Fruit fly (Drosophila melanogaster) whole organism, embryonic: ENCODE results near the gene CG5326.

Experiments
- Ada2b ChIP-seq: fragments of 200-800 bp; sonication (Bioruptor generic); IDR thresholded peaks from 2 replicates; pipeline ENCODE4 v1.3.6; 2022; ENCODE audit warnings: missing biosample characterization, missing genetic modification characterization
- Adf1 ChIP-seq: fragments of 200-800 bp; sonication (Bioruptor generic); IDR thresholded peaks from 2 replicates; pipeline ENCODE4 v1.3.6; 2022; ENCODE audit warnings: missing biosample characterization, missing genetic modification characterization
- Atf-2 ChIP-seq: fragments of 200-800 bp; sonication (Bioruptor generic); optimal IDR thresholded peaks from 2 replicates; lab custom pipeline; 2016; ENCODE audit warnings: missing biosample characterization, missing genetic modification characterization
- B-H1 ChIP-seq: fragments of 200-800 bp; sonication (Bioruptor generic); IDR thresholded peaks from 3 replicates; pipeline ENCODE4 v1.3.6; 2022; ENCODE audit warnings: missing biosample characterization, missing genetic modification characterization
- Blimp-1 ChIP-seq: fragments of 200-800 bp; sonication (Bioruptor generic); optimal IDR thresholded peaks from 3 replicates; lab custom pipeline; 2018; ENCODE audit warnings: missing biosample characterization, missing genetic modification characterization, mild to moderate bottlenecking, moderate library complexity, missing genetic modification reagents
- CG10543 ChIP-seq: fragments of 200-800 bp; sonication (Bioruptor generic); optimal IDR thresholded peaks from 3 replicates; lab custom pipeline; 2017; ENCODE audit warnings: missing biosample characterization, mild to moderate bottlenecking, missing genetic modification characterization, moderate library complexity
- CG12071 ChIP-seq: fragments of 200-800 bp; sonication (Bioruptor generic); optimal IDR thresholded peaks from 3 replicates; lab custom pipeline; 2018; ENCODE audit warnings: missing biosample characterization, mild to moderate bottlenecking, missing genetic modification characterization
- CG1233 ChIP-seq: fragments of 200-800 bp; sonication (Bioruptor generic); optimal IDR thresholded peaks from 4 replicates; lab custom pipeline; 2018; ENCODE audit warnings: missing biosample characterization, mild to moderate bottlenecking, missing genetic modification characterization
- CG12769 ChIP-seq: fragments of 200-800 bp; sonication (Bioruptor generic); optimal IDR thresholded peaks from 2 replicates; lab custom pipeline; 2019; ENCODE audit warnings: missing biosample characterization, mild to moderate bottlenecking, missing genetic modification characterization, moderate library complexity
- CG14441 ChIP-seq: fragments of 200-800 bp; sonication (Bioruptor generic); IDR thresholded peaks from 2 replicates; pipeline ENCODE4 v1.3.6; 2022; ENCODE audit warnings: missing biosample characterization, missing genetic modification characterization
- CG14667 ChIP-seq: fragments of 200-800 bp; sonication (Bioruptor generic); IDR thresholded peaks from 2 replicates; pipeline ENCODE4 v1.3.6; 2022; ENCODE audit warnings: missing biosample characterization, missing genetic modification characterization
- CG15011 ChIP-seq: fragments of 200-800 bp; sonication (Bioruptor generic); optimal IDR thresholded peaks from 3 replicates; lab custom pipeline; 2018; ENCODE audit warnings: missing biosample characterization, mild to moderate bottlenecking, missing genetic modification characterization
- CG17829 ChIP-seq: fragments of 200-800 bp; optimal IDR thresholded peaks from 2 replicates; lab custom pipeline; 2019; ENCODE audit warnings: missing biosample characterization, mild to moderate bottlenecking, missing genetic modification characterization, moderate library complexity
- CG31388 ChIP-seq: fragments of 200-800 bp; sonication (Bioruptor generic); optimal IDR thresholded peaks from 2 replicates; lab custom pipeline; 2016; ENCODE audit warnings: missing biosample characterization, missing genetic modification characterization
- CG3163 ChIP-seq: fragments of 200-800 bp; sonication (Bioruptor generic); optimal IDR thresholded peaks from 3 replicates; lab custom pipeline; 2016; ENCODE audit warnings: missing biosample characterization, missing genetic modification characterization
- CG32772 ChIP-seq: fragments of 200-800 bp; sonication (Bioruptor generic); IDR thresholded peaks from 2 replicates; pipeline ENCODE4 v1.3.6; 2022; ENCODE audit warnings: missing biosample characterization, missing genetic modification characterization
- CG7963 ChIP-seq: fragments of 200-800 bp; sonication (Bioruptor generic); IDR thresholded peaks from 3 replicates; pipeline ENCODE4 v1.3.6; 2022; ENCODE audit warnings: missing biosample characterization, missing genetic modification characterization; ENCODE audit not compliant: partially characterized antibody
- CHES-1-like ChIP-seq: fragments of 200-800 bp; sonication (Bioruptor generic); optimal IDR thresholded peaks from 2 replicates; lab custom pipeline; 2016; ENCODE audit warnings: missing biosample characterization, missing genetic modification characterization
- D19B ChIP-seq: fragments of 200-800 bp; sonication (Bioruptor generic); optimal IDR thresholded peaks from 2 replicates; lab custom pipeline; 2017; ENCODE audit warnings: missing biosample characterization, mild to moderate bottlenecking, missing genetic modification characterization
- Drgx ChIP-seq: fragments of 200-800 bp; sonication (Bioruptor generic); IDR thresholded peaks from 2 replicates; pipeline ENCODE4 v1.3.6; 2022; ENCODE audit warnings: missing biosample characterization, missing genetic modification characterization
- Eip74EF ChIP-seq, 2 experiments: fragments of 200-800 bp in 1 of 2; fragments of >200 bp in 1 of 2; sonication (Bioruptor generic) in 1 of 2; optimal IDR thresholded peaks; 2 replicates each; lab custom pipeline; 2017 to 2019; ENCODE audit warnings: missing biosample characterization in 2 of 2, missing genetic modification characterization in 2 of 2, mild to moderate bottlenecking in 1 of 2, moderate library complexity in 1 of 2
- Ets65A ChIP-seq: fragments of 200-800 bp; sonication (Bioruptor generic); peaks from one replicate; lab custom pipeline; 2016; ENCODE audit warnings: missing biosample characterization, missing genetic modification characterization
- GATAe ChIP-seq: fragments of 200-800 bp; sonication (Bioruptor generic); conservative IDR thresholded peaks from 2 replicates; pipeline ENCODE4 v1.3.6; 2022; ENCODE audit warnings: missing biosample characterization, missing genetic modification characterization
- HLH54F ChIP-seq: fragments of 200-800 bp; sonication (Bioruptor generic); optimal IDR thresholded peaks from 3 replicates; lab custom pipeline; 2016; ENCODE audit warnings: missing biosample characterization, missing genetic modification characterization
- MBD-R2 ChIP-seq: fragments of 200-800 bp; sonication (Bioruptor generic); IDR thresholded peaks from 2 replicates; pipeline ENCODE4 v1.3.6; 2022; ENCODE audit warnings: missing biosample characterization, missing genetic modification characterization
- MTF-1 ChIP-seq: fragments of 200-800 bp; sonication (Bioruptor generic); optimal IDR thresholded peaks from 2 replicates; lab custom pipeline; 2018; ENCODE audit warnings: missing biosample characterization, mild to moderate bottlenecking, missing genetic modification characterization, borderline replicate concordance
- Nf-YA ChIP-seq: fragments of 200-800 bp; sonication (Bioruptor generic); IDR thresholded peaks from 2 replicates; pipeline ENCODE4 v1.3.6; 2022; ENCODE audit warnings: missing biosample characterization, missing genetic modification characterization
- PHDP ChIP-seq: fragments of 200-800 bp; sonication (Bioruptor generic); optimal IDR thresholded peaks from 3 replicates; lab custom pipeline; 2018; ENCODE audit warnings: missing biosample characterization, mild to moderate bottlenecking, missing genetic modification characterization, moderate library complexity
- Poxn ChIP-seq: fragments of 200-800 bp; sonication (Bioruptor generic); IDR thresholded peaks from 2 replicates; pipeline ENCODE4 v1.3.6; 2022; ENCODE audit warnings: missing biosample characterization, missing genetic modification characterization
- Rfx ChIP-seq: fragments of 200-800 bp; sonication (Bioruptor generic); IDR thresholded peaks from 2 replicates; pipeline ENCODE4 v1.3.6; 2022; ENCODE audit warnings: missing biosample characterization, missing genetic modification characterization
- Rx ChIP-seq: fragments of 200-800 bp; sonication (Bioruptor generic); IDR thresholded peaks from 2 replicates; pipeline ENCODE4 v1.3.6; 2022; ENCODE audit warnings: missing biosample characterization, missing genetic modification characterization
- ase ChIP-seq: fragments of 200-800 bp; sonication (Bioruptor generic); IDR thresholded peaks from 3 replicates; pipeline ENCODE4 v1.3.6; 2022; ENCODE audit warnings: missing biosample characterization, missing genetic modification characterization
- bbx ChIP-seq: fragments of 200-800 bp; sonication (Bioruptor generic); IDR thresholded peaks from 2 replicates; pipeline ENCODE4 v1.3.6; 2022; ENCODE audit warnings: missing biosample characterization, missing genetic modification characterization; ENCODE audit not compliant: partially characterized antibody
- chinmo ChIP-seq: fragments of 200-800 bp; sonication (Bioruptor generic); IDR thresholded peaks from 4 replicates; pipeline ENCODE4 v1.3.6; 2022; ENCODE audit warnings: missing biosample characterization, missing genetic modification characterization; ENCODE audit not compliant: partially characterized antibody
- dimm ChIP-seq: fragments of 200-800 bp; sonication (Bioruptor generic); IDR thresholded peaks from 2 replicates; pipeline ENCODE4 v1.3.6; 2022; ENCODE audit warnings: missing biosample characterization, missing genetic modification characterization
- ewg ChIP-seq: fragments of 200-800 bp; sonication (Bioruptor generic); optimal IDR thresholded peaks from 3 replicates; lab custom pipeline; 2017; ENCODE audit warnings: mild to moderate bottlenecking, missing biosample characterization, missing genetic modification reagents, missing genetic modification characterization
- fd64A ChIP-seq: fragments of 200-800 bp; sonication (Bioruptor generic); optimal IDR thresholded peaks from 3 replicates; lab custom pipeline; 2018; ENCODE audit warnings: missing biosample characterization, mild to moderate bottlenecking, missing genetic modification characterization
- gcm2 ChIP-seq: fragments of 200-800 bp; sonication (Bioruptor generic); optimal IDR thresholded peaks from 2 replicates; lab custom pipeline; 2016; ENCODE audit warnings: missing biosample characterization, missing genetic modification characterization
- grn ChIP-seq: fragments of 200-800 bp; sonication (Bioruptor generic); optimal IDR thresholded peaks from 3 replicates; lab custom pipeline; 2017; ENCODE audit warnings: missing biosample characterization, missing genetic modification characterization
- hbn ChIP-seq: fragments of 200-800 bp; sonication (Bioruptor generic); IDR thresholded peaks from 2 replicates; pipeline ENCODE4 v1.3.6; 2022; ENCODE audit warnings: missing biosample characterization, missing genetic modification characterization; ENCODE audit not compliant: partially characterized antibody
- hkb ChIP-seq, 2 experiments: fragments of 200-800 bp in 1 of 2; fragments of >200 bp in 1 of 2; sonication (Bioruptor generic) in 1 of 2; IDR thresholded peaks in 1 of 2; optimal IDR thresholded peaks in 1 of 2; 2 replicates each; pipeline versions ENCODE4 v1.3.6 to Lab custom; 2017 to 2022; ENCODE audit warnings: missing biosample characterization in 1 of 2, missing genetic modification characterization in 1 of 2
- ind ChIP-seq: fragments of 200-800 bp; sonication (Bioruptor generic); optimal IDR thresholded peaks from 3 replicates; lab custom pipeline; 2016; ENCODE audit warnings: missing biosample characterization, missing genetic modification characterization
- lab ChIP-seq: fragments of 200-800 bp; sonication (Bioruptor generic); optimal IDR thresholded peaks from 3 replicates; lab custom pipeline; 2017; ENCODE audit warnings: missing biosample characterization, missing genetic modification characterization, mild to moderate bottlenecking, moderate library complexity, missing genetic modification reagents
- row ChIP-seq: fragments of 200-800 bp; sonication (Bioruptor generic); IDR thresholded peaks from 3 replicates; pipeline ENCODE4 v1.3.6; 2022; ENCODE audit warnings: missing biosample characterization, missing genetic modification characterization
- sd ChIP-seq: fragments of 200-800 bp; sonication (Bioruptor generic); optimal IDR thresholded peaks from 3 replicates; lab custom pipeline; 2018; ENCODE audit warnings: missing biosample characterization, mild to moderate bottlenecking, missing genetic modification characterization, moderate library complexity
- tin ChIP-seq: fragments of 200-800 bp; sonication (Bioruptor generic); optimal IDR thresholded peaks from 3 replicates; lab custom pipeline; 2016; ENCODE audit warnings: missing biosample characterization, missing genetic modification characterization
- trem ChIP-seq: fragments of 200-800 bp; optimal IDR thresholded peaks from 3 replicates; lab custom pipeline; 2019; ENCODE audit warnings: missing biosample characterization, mild to moderate bottlenecking, missing genetic modification characterization, moderate library complexity
- ttk ChIP-seq: fragments of 200-800 bp; sonication (Bioruptor generic); IDR thresholded peaks from 2 replicates; pipeline ENCODE4 v2.1.2; 2022; ENCODE audit warnings: missing biosample characterization, missing genetic modification characterization

The CG5326 gene

DNA sequence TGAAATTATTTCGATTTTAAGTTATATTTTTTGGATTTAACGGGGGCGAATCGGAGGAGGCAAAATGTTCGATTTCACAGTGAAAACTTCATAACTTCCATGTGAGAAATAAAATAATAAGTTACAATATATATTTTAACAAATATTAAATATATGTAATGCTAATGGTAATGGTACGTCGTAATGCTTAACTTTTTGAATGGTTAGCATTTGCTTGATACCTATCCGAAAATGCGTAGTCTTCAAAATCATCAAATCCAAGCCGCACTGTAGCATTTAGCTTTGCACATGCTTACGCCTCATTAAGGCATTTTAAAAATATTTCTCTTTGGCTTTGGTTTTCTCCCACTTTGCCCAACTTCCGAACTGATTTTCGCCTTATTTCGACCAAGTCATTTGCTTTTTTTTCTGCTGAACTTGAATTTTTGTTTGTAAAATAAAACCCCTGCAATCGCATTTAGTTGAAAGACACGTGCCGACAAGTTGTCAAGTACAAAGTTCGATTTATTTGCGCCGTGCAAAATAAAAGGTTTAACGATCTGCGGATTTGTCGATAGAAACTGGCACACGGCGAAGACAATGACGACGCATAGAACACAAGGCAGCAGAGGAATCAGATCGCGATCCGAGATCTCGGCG lies 3.2 kb upstream of the CG5326 start (continued):
- TF ChIP-seq grn (GFP tag; lab: Kevin White, UChicago), result no peak
- TF ChIP-seq CG12071, result no peak
- TF ChIP-seq hkb (optimal IDR thresholded peaks at IDR 0.05; lab: Kevin White, UChicago), result no peak
- peak; percentile 20; the same call in 1 of the 2 replicates for TF ChIP-seq hkb (GFP tag; IDR thresholded peaks at IDR 0.05; lab: Robert Waterston, UW)
- TF ChIP-seq Rx (GFP tag; lab: Robert Waterston, UW), result no peak
- no peak for TF ChIP-seq CG1233 (GFP tag; lab: Kevin White, UChicago)
- TF ChIP-seq Adf1, result no peak
- TF ChIP-seq gcm2 (GFP tag; lab: Kevin White, UChicago), result no peak
- TF ChIP-seq ase (GFP tag; lab: Robert Waterston, UW), result no peak
- no peak for TF ChIP-seq CHES-1-like
- no peak for TF ChIP-seq ewg (GFP tag; lab: Kevin White, UChicago)
- no peak for TF ChIP-seq hbn
- TF ChIP-seq trem (tag; lab: Kevin White, UChicago), result no peak
- TF ChIP-seq MBD-R2 (GFP tag; lab: Robert Waterston, UW), result no peak
- no peak for TF ChIP-seq HLH54F (GFP tag; lab: Kevin White, UChicago)
- TF ChIP-seq tin, result no peak
- TF ChIP-seq Poxn, result no peak
- TF ChIP-seq PHDP (tag; lab: Kevin White, UChicago), result no peak
- TF ChIP-seq Ada2b (GFP tag; lab: Robert Waterston, UW), result peak; percentile 47

DNA sequence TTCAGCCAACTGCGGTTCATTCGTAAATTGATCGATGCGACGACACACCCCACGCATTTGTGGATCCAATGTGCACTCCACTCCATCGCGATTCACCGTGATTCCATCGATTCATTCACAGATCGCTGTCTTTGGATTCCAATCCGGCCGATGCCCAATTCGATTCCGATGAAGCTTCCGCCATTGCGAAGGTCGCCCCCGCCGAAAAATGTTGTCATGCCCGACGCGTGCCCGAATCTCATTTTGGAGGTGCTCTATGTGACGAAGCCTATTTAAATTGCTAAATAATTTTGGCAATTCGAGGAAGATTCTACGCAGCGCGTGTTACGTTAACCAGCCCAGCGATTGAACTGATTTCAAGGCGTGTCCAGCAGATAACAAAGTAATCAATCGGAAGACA lies 967 bp upstream of the CG5326 start:
- TF ChIP-seq CG12769, result peak; percentile 62
- peak in 1 of 2 experiments; percentile 62 for TF ChIP-seq Eip74EF (GFP tag; optimal IDR thresholded peaks at IDR 0.05; lab: Kevin White, UChicago)
- 0 out of 4 replicates have a peak, but pooled peaks have one; percentile 85 for TF ChIP-seq chinmo (GFP tag; lab: Robert Waterston, UW)
- TF ChIP-seq sd, result peak; percentile 56
- no peak for TF ChIP-seq MTF-1 (GFP tag; lab: Kevin White, UChicago)
- TF ChIP-seq, all 482 proteins: peak for 4

DNA sequence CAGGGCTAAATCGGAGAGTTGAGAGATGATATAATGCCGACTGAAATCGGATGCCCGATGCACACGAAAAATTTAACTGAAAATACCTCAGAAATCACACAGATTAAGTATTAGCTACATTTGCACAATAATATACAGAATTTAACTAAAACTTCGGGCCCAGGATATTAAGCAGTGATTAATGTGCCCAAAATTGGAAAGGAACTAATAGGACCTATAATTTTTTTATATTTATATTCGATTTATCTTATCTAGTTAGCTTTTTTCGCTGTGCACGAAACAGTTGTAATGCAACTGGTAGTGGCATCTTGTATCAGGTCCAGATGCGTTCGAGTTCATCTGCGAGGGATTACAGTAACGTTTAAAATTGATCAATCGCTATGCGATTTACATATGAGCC lies 842 bp downstream of the CG5326 start:
- no peak for TF ChIP-seq D19B (GFP tag; lab: Kevin White, UChicago)
- TF ChIP-seq Nf-YA, result no peak
- TF ChIP-seq CG15011, result no peak
- TF ChIP-seq ttk (GFP tag; lab: Robert Waterston, UW), result no peak
- no peak for TF ChIP-seq CG17829 (tag; lab: Kevin White, UChicago)
- no peak for TF ChIP-seq CG3163 (GFP tag; lab: Kevin White, UChicago)
- TF ChIP-seq fd64A, result no peak
- 0 out of 3 replicates have a peak, but pooled peaks have one; percentile 17 for TF ChIP-seq row
- TF ChIP-seq Drgx (GFP tag; lab: Robert Waterston, UW), result no peak
- TF ChIP-seq CG14441 (GFP tag; lab: Robert Waterston, UW), result 0 out of 2 replicates have a peak, but pooled peaks have one; percentile 20
- no peak for TF ChIP-seq CG32772
- no peak for TF ChIP-seq Blimp-1 (GFP tag; lab: Kevin White, UChicago)
- no peak for TF ChIP-seq bbx
- TF ChIP-seq dimm (GFP tag; lab: Robert Waterston, UW), result no peak
- peak; percentile 57 for TF ChIP-seq Ets65A (GFP tag; lab: Kevin White, UChicago)
- no peak for TF ChIP-seq tin
- TF ChIP-seq Rfx, result no peak
- TF ChIP-seq Atf-2 (GFP tag; lab: Kevin White, UChicago), result no peak
- TF ChIP-seq CG14667 (GFP tag; lab: Robert Waterston, UW), result no peak
- no peak for TF ChIP-seq grn (GFP tag; lab: Kevin White, UChicago)
- no peak for TF ChIP-seq lab (GFP tag; lab: Kevin White, UChicago)
- no peak for TF ChIP-seq GATAe (GFP tag; lab: Robert Waterston, UW)
- no peak for TF ChIP-seq CG31388 (GFP tag; lab: Kevin White, UChicago)
- TF ChIP-seq CG7963 (GFP tag; lab: Robert Waterston, UW), result no peak
- no peak for TF ChIP-seq CG10543
- TF ChIP-seq ind (GFP tag; lab: Kevin White, UChicago), result no peak
- TF ChIP-seq B-H1 (GFP tag; lab: Robert Waterston, UW), result no peak
